Worm (Caenorhabditis elegans) whole organism, L1 larva: ENCODE results near the gene nra-3.

Experiments used
- aly-2 ChIP-seq: fragments of 150-350 bp; optimal IDR thresholded peaks from 2 replicates; lab custom pipeline; 2014; ENCODE audit warnings: missing biosample characterization, missing genetic modification characterization
- fos-1 ChIP-seq: fragments of 150-350 bp; optimal IDR thresholded peaks from 2 replicates; lab custom pipeline; 2014; ENCODE audit warnings: missing biosample characterization, missing genetic modification characterization
- lin-13 ChIP-seq: fragments of 150-350 bp; optimal IDR thresholded peaks from 2 replicates; lab custom pipeline; 2014; ENCODE audit warnings: missing biosample characterization, missing genetic modification reagents, missing genetic modification characterization
- lin-15B ChIP-seq: fragments of 150-350 bp; sonication (generic microtip); optimal IDR thresholded peaks from 3 replicates; lab custom pipeline; 2014; ENCODE audit warnings: missing biosample characterization, missing genetic modification characterization
- nhr-76 ChIP-seq: sonication (generic microtip); optimal IDR thresholded peaks from 2 replicates; lab custom pipeline; 2017; ENCODE audit warnings: missing biosample characterization, missing genetic modification characterization
- nhr-77 ChIP-seq: fragments of 150-350 bp; optimal IDR thresholded peaks from 2 replicates; lab custom pipeline; 2014; ENCODE audit warnings: missing biosample characterization, missing genetic modification characterization
- pqm-1 ChIP-seq: sonication (generic microtip); optimal IDR thresholded peaks from 3 replicates; lab custom pipeline; 2017; ENCODE audit warnings: missing biosample characterization, missing genetic modification characterization

DNA sequence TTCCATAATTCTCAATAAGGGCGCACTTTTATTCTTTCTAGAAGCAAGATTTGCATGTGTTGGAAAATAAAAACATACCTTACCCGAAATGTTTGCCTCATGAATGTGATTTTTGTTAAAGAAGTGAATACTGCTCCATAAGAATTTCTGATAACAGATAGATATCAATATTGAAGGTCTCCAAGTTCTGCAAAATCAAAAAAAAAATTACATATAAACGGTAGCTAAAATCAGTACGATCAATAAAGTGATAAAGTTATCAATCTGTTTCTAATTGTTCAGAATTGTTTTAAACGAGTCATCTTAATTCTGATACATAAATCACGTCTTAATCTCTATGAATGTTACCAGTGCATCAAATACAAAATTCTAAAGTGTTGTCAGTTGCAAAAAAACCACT lies 44.9 kb upstream of the nra-3 start, which contains the start of gene mgl-1:
- TF ChIP-seq pqm-1: no peak
- no peak for TF ChIP-seq fos-1 (tag; lab: Kevin White, UChicago)
- TF ChIP-seq aly-2 (tag; lab: Kevin White, UChicago): no peak
- TF ChIP-seq nhr-76 (tag; lab: Kevin White, UChicago): no peak
- TF ChIP-seq nhr-77: no peak
- no peak for TF ChIP-seq lin-13
- TF ChIP-seq lin-15B (tag; lab: Kevin White, UChicago): no peak
